Worm (Caenorhabditis elegans): ENCODE results near the gene C49C8.8.

The C49C8.8 gene

ce11 chrIV:8608934-8609333 is 43.0 kb upstream of the C49C8.8 start, which contains the start of gene F42A9.6:
Gene F42A9.6 (plus strand): TSS chrIV:8609234.
- TF ChIP-seq K02D7.2 (tag; optimal IDR thresholded peaks at IDR 0.05) (no peak), pqm-1 (tag; optimal IDR thresholded peaks at IDR 0.05) (no peak), ceh-24 (tag; optimal IDR thresholded peaks at IDR 0.05) (no peak), ceh-18 (tag; optimal IDR thresholded peaks at IDR 0.05) (no peak), K09A11.1 (tag; optimal IDR thresholded peaks at IDR 0.05; ENCODE audit: insufficient read depth) (no peak), ztf-16 (tag; optimal IDR thresholded peaks at IDR 0.05) (no peak), ref-2 (tag; optimal IDR thresholded peaks at IDR 0.05) (no peak)

DNA sequence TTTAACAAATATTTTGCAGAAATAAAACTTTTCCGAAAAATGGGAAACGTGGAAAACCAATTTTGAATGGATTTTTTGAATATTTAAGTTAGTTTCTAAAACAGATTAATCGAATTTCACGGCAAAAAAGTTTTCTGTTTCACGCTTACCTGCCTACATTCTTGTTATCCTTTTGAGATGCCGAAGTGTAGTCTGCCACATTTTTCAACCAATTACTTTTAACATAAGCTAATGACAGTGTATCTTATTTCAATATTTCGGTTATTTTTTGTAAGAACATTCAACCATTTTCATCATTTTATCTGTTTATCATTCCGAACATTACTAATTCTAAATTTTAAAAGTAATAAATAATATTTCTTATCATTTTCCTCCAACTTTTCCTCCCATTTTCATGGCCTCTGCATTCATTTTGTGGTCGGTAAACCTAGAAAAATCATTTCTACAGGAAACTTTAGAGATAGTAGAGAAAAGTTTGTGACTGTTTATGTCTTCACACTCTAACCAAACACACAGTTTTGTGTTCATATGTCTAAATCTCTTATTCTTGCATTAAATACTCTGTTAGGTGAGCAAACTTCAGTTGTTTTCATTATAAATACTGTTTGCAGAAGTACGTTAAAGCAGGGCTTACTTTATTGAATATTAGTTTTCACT is 39.9 kb upstream of the C49C8.8 start, which contains the start of the genes F42A9.17 and cyp-33E2:
Gene F42A9.17, minus strand, starts transcription at position 51 of the 657 bp plus-strand sequence.
Gene cyp-33E2, plus strand, starts transcription at position 449 of the 657 bp plus-strand sequence.
- TF ChIP-seq ceh-45 (GFP tag; IDR thresholded peaks at IDR 0.05), result no peak
- no peak for TF ChIP-seq unc-42 (tag; optimal IDR thresholded peaks at IDR 0.05)
- no peak for TF ChIP-seq nhr-11 (tag; optimal IDR thresholded peaks at IDR 0.05)
- TF ChIP-seq pha-4 (tag; optimal IDR thresholded peaks at IDR 0.05), result no peak
- no peak for TF ChIP-seq pat-9 (tag; optimal IDR thresholded peaks at IDR 0.05)
- TF ChIP-seq pha-2 (tag; optimal IDR thresholded peaks at IDR 0.05), result no peak

DNA sequence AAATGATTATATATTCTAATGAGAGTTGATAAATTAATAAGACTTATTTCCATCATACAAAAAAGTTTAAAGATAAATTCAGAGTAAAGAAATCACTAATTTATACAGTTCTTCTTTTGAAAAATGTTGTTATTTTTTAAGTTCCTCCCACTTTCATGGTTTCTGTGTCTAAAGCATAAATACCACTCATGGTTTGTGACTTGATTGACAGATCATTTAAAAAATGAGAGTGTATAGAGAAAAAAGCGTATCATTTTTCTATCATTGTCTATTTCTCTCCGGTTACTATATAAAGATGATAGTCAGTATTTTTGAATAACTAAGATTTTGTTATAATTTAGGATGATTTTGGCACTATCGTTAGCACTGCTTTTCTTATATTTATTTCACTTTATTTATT is 37.3 kb upstream of the C49C8.8 start, which contains the start of gene cyp-33E3:
Gene cyp-33E3, plus strand, starts transcription at position 316 of the 400 bp plus-strand sequence.
- no peak for TF ChIP-seq sdc-2 (tag; optimal IDR thresholded peaks at IDR 0.05)

ce11 chrIV:8615314-8615713 is 36.6 kb upstream of the C49C8.8 start:
- TF ChIP-seq gmeb-2 (tag; optimal IDR thresholded peaks at IDR 0.05) (no peak), ahr-1 (tag; optimal IDR thresholded peaks at IDR 0.05) (no peak), pha-4 (tag; optimal IDR thresholded peaks at IDR 0.05) (no peak), ets-4 (tag; optimal IDR thresholded peaks at IDR 0.05) (no peak), madf-2 (tag; optimal IDR thresholded peaks at IDR 0.05) (no peak)

ce11 chrIV:8617047-8617446 is 34.9 kb upstream of the C49C8.8 start, which contains the start of the genes F42A9.7 and F42A9.3:
Gene F42A9.7 (minus strand): TSS chrIV:8617147.
Gene F42A9.3 (plus strand): TSS chrIV:8617260.
- TF ChIP-seq nfya-1 (tag; optimal IDR thresholded peaks at IDR 0.05), result no peak
- TF ChIP-seq rnt-1 (tag; optimal IDR thresholded peaks at IDR 0.05), result no peak
- no peak for TF ChIP-seq pha-4 (tag; optimal IDR thresholded peaks at IDR 0.05)
- TF ChIP-seq unc-42 (tag; optimal IDR thresholded peaks at IDR 0.05), result no peak
- TF ChIP-seq pha-2 (tag; optimal IDR thresholded peaks at IDR 0.05), result no peak
- TF ChIP-seq odd-2 (tag; optimal IDR thresholded peaks at IDR 0.05), result no peak
- no peak for TF ChIP-seq eyg-1 (tag; optimal IDR thresholded peaks at IDR 0.05)
- no peak for TF ChIP-seq lim-6 (tag; optimal IDR thresholded peaks at IDR 0.05)
- TF ChIP-seq pros-1 (tag; optimal IDR thresholded peaks at IDR 0.05), result no peak
- TF ChIP-seq unc-55 (GFP tag; optimal IDR thresholded peaks at IDR 0.05), result no peak
- no peak for TF ChIP-seq ceh-22 (tag; optimal IDR thresholded peaks at IDR 0.05)
- no peak for TF ChIP-seq syd-9 (tag; optimal IDR thresholded peaks at IDR 0.05)
- no peak for TF ChIP-seq dmd-4 (tag; optimal IDR thresholded peaks at IDR 0.05; ENCODE audit: borderline replicate concordance)
- no peak for TF ChIP-seq ceh-34 (tag; optimal IDR thresholded peaks at IDR 0.05)
- TF ChIP-seq pqm-1 (tag; optimal IDR thresholded peaks at IDR 0.05), result no peak
- TF ChIP-seq unc-86 (tag; optimal IDR thresholded peaks at IDR 0.05), result no peak
- TF ChIP-seq Y22D7AL.16 (tag; optimal IDR thresholded peaks at IDR 0.05), result no peak
- no peak for TF ChIP-seq zip-5 (tag; optimal IDR thresholded peaks at IDR 0.05)
- no peak for TF ChIP-seq ceh-19 (GFP tag; optimal IDR thresholded peaks at IDR 0.05)
- no peak for TF ChIP-seq F13H6.1 (tag; optimal IDR thresholded peaks at IDR 0.05)
